Fruit fly (Drosophila melanogaster): Measurements from ENCODE around the gene galene.

The galene gene

dm6 chr3L:1251712-1252111 is 16.2 kb downstream of the galene start, which contains the start of the genes CG9130 and CG9133:
Gene CG9130 (plus strand): TSS chr3L:1252012.
Gene CG9133 (plus strand): TSS chr3L:1252012.
- TF ChIP-seq Dfd (GFP tag; optimal IDR thresholded peaks at IDR 0.05) = no peak
- no peak for TF ChIP-seq pan (optimal IDR thresholded peaks at IDR 0.05)

dm6 chr3L:1256061-1256780 is 20.7 kb downstream of the galene start, which contains the start of gene tfc:
Gene tfc (plus strand): TSS chr3L:1256449.
- TF ChIP-seq Hr78 (GFP tag; optimal IDR thresholded peaks at IDR 0.05) = no peak
- no peak for TF ChIP-seq Rel (GFP tag; optimal IDR thresholded peaks at IDR 0.05)
- peak; percentile 17 for TF ChIP-seq Rel (tag; optimal IDR thresholded peaks at IDR 0.05)
- TF ChIP-seq Vsx2 (GFP tag; optimal IDR thresholded peaks at IDR 0.05; ENCODE audit: partially characterized antibody) = peak; percentile 43
- TF ChIP-seq br (GFP tag; optimal IDR thresholded peaks at IDR 0.05) = peak; percentile 7
- peak; percentile 17 for TF ChIP-seq Hr83 (GFP tag; optimal IDR thresholded peaks at IDR 0.05; ENCODE audit: poor library complexity, severe bottlenecking)
- TF ChIP-seq foxo (GFP tag; optimal IDR thresholded peaks at IDR 0.05) = peak in 1 of 2 experiments; percentile 10
- peak; percentile 15 for TF ChIP-seq Sp1 (GFP tag; optimal IDR thresholded peaks at IDR 0.05)
- no peak for TF ChIP-seq pan (optimal IDR thresholded peaks at IDR 0.05)
- peak; percentile 35 for TF ChIP-seq fru (GFP tag; optimal IDR thresholded peaks at IDR 0.05)
- no peak for TF ChIP-seq N (GFP tag; optimal IDR thresholded peaks at IDR 0.05)
- TF ChIP-seq dmrt93B (GFP tag; optimal IDR thresholded peaks at IDR 0.05) = no peak
- peak; percentile 65 for TF ChIP-seq h (GFP tag; optimal IDR thresholded peaks at IDR 0.05)
- peak; percentile 12 for TF ChIP-seq jim (GFP tag; optimal IDR thresholded peaks at IDR 0.05)
- TF ChIP-seq rgr (GFP tag; optimal IDR thresholded peaks at IDR 0.05) = peak; percentile 9
- TF ChIP-seq Jra (GFP tag; optimal IDR thresholded peaks at IDR 0.05) = no peak
- no peak for TF ChIP-seq HLH106 (tag; optimal IDR thresholded peaks at IDR 0.05)
- peak; percentile 23 for TF ChIP-seq Dif (GFP tag; optimal IDR thresholded peaks at IDR 0.05; ENCODE audit: partially characterized antibody)

dm6 chr3L:1258547-1258946 is 23.0 kb downstream of the galene start:
- no peak for TF ChIP-seq GATAd (GFP tag; optimal IDR thresholded peaks at IDR 0.05)
- TF ChIP-seq Hr83 (GFP tag; optimal IDR thresholded peaks at IDR 0.05; ENCODE audit: poor library complexity, severe bottlenecking) = no peak
- no peak for TF ChIP-seq Rel (GFP tag; optimal IDR thresholded peaks at IDR 0.05)
- TF ChIP-seq Rel (tag; optimal IDR thresholded peaks at IDR 0.05) = no peak
- TF ChIP-seq foxo (GFP tag; optimal IDR thresholded peaks at IDR 0.05) = no peak
- TF ChIP-seq Dif (GFP tag; optimal IDR thresholded peaks at IDR 0.05; ENCODE audit: partially characterized antibody) = no peak
- no peak for TF ChIP-seq br (GFP tag; optimal IDR thresholded peaks at IDR 0.05)
- no peak for TF ChIP-seq Myc (optimal IDR thresholded peaks at IDR 0.05)
- no peak for TF ChIP-seq brk (GFP tag; optimal IDR thresholded peaks at IDR 0.05)
- TF ChIP-seq Abd-B (GFP tag; optimal IDR thresholded peaks at IDR 0.05) = no peak
- TF ChIP-seq Hr78 (GFP tag; optimal IDR thresholded peaks at IDR 0.05) = no peak
- no peak for TF ChIP-seq tai (GFP tag; optimal IDR thresholded peaks at IDR 0.05)
- no peak for TF ChIP-seq dmrt93B (GFP tag; optimal IDR thresholded peaks at IDR 0.05)
- TF ChIP-seq CG9705 (GFP tag; optimal IDR thresholded peaks at IDR 0.05) = no peak

dm6 chr3L:1264998-1265397 is 29.5 kb downstream of the galene start:
- TF ChIP-seq brk (GFP tag; optimal IDR thresholded peaks at IDR 0.05) = no peak
- no peak for TF ChIP-seq Dfd (GFP tag; optimal IDR thresholded peaks at IDR 0.05)
- peak; percentile 23 for TF ChIP-seq rgr (GFP tag; optimal IDR thresholded peaks at IDR 0.05)
- no peak for TF ChIP-seq Myc (optimal IDR thresholded peaks at IDR 0.05)
- TF ChIP-seq Abd-B (GFP tag; optimal IDR thresholded peaks at IDR 0.05) = no peak
- TF ChIP-seq CG32264 (GFP tag; optimal IDR thresholded peaks at IDR 0.05) = no peak
- no peak for TF ChIP-seq CrebA (GFP tag; optimal IDR thresholded peaks at IDR 0.05; ENCODE audit: borderline replicate concordance)
- TF ChIP-seq GATAd (GFP tag; optimal IDR thresholded peaks at IDR 0.05) = no peak
- TF ChIP-seq ey (GFP tag; optimal IDR thresholded peaks at IDR 0.05) = peak; percentile 34
- TF ChIP-seq Dif (GFP tag; optimal IDR thresholded peaks at IDR 0.05; ENCODE audit: partially characterized antibody) = no peak
- no peak for TF ChIP-seq dsf (GFP tag; optimal IDR thresholded peaks at IDR 0.05; ENCODE audit: borderline replicate concordance)
- TF ChIP-seq tai (GFP tag; optimal IDR thresholded peaks at IDR 0.05) = no peak
- peak; percentile 71 for TF ChIP-seq woc (GFP tag; optimal IDR thresholded peaks at IDR 0.05)
- peak; percentile 12 for TF ChIP-seq dmrt93B (GFP tag; optimal IDR thresholded peaks at IDR 0.05)
- no peak for TF ChIP-seq psq (GFP tag; optimal IDR thresholded peaks at IDR 0.05)
- peak; percentile 42 for TF ChIP-seq br (GFP tag; optimal IDR thresholded peaks at IDR 0.05)
- TF ChIP-seq fru (GFP tag; optimal IDR thresholded peaks at IDR 0.05) = peak; percentile 34
- TF ChIP-seq Hnf4 (GFP tag; optimal IDR thresholded peaks at IDR 0.05) = peak; percentile 2
- no peak for TF ChIP-seq Hr78 (GFP tag; optimal IDR thresholded peaks at IDR 0.05)
- TF ChIP-seq N (GFP tag; optimal IDR thresholded peaks at IDR 0.05) = no peak
- no peak for TF ChIP-seq jim (GFP tag; optimal IDR thresholded peaks at IDR 0.05)
- TF ChIP-seq Hr83 (GFP tag; optimal IDR thresholded peaks at IDR 0.05; ENCODE audit: poor library complexity, severe bottlenecking) = no peak
- TF ChIP-seq OdsH (GFP tag; optimal IDR thresholded peaks at IDR 0.05) = peak; percentile 38
- no peak for TF ChIP-seq CG9705 (GFP tag; optimal IDR thresholded peaks at IDR 0.05)
- peak in 1 of 2 experiments; percentile 43 for TF ChIP-seq foxo (GFP tag; optimal IDR thresholded peaks at IDR 0.05)
- TF ChIP-seq sv (GFP tag; optimal IDR thresholded peaks at IDR 0.05) = no peak
- TF ChIP-seq Sp1 (GFP tag; optimal IDR thresholded peaks at IDR 0.05) = no peak
- no peak for TF ChIP-seq usp (GFP tag; optimal IDR thresholded peaks at IDR 0.05)
- no peak for TF ChIP-seq dl (GFP tag; optimal IDR thresholded peaks at IDR 0.05; ENCODE audit: insufficient read depth in 1 of 2, partially characterized antibody in 2 of 2)
- no peak for TF ChIP-seq Vsx2 (GFP tag; optimal IDR thresholded peaks at IDR 0.05; ENCODE audit: partially characterized antibody)
- peak; percentile 25 for TF ChIP-seq pan (optimal IDR thresholded peaks at IDR 0.05)
- no peak for TF ChIP-seq Rel (GFP tag; optimal IDR thresholded peaks at IDR 0.05)
- no peak for TF ChIP-seq Rel (tag; optimal IDR thresholded peaks at IDR 0.05)
- TF ChIP-seq h (GFP tag; optimal IDR thresholded peaks at IDR 0.05) = peak; percentile 71
- TF ChIP-seq Jra (GFP tag; optimal IDR thresholded peaks at IDR 0.05) = no peak
- no peak for TF ChIP-seq Mio (GFP tag; optimal IDR thresholded peaks at IDR 0.05)
- no peak for TF ChIP-seq HLH106 (tag; optimal IDR thresholded peaks at IDR 0.05)
- TF ChIP-seq lola (GFP tag; optimal IDR thresholded peaks at IDR 0.05) = no peak
